Worm (Caenorhabditis elegans): ENCODE measurements around the gene F46G11.4.
A peak's percentile ranks its signal among the peaks of the same experiment; 100 is the strongest.

Gene F46G11.4

DNA sequence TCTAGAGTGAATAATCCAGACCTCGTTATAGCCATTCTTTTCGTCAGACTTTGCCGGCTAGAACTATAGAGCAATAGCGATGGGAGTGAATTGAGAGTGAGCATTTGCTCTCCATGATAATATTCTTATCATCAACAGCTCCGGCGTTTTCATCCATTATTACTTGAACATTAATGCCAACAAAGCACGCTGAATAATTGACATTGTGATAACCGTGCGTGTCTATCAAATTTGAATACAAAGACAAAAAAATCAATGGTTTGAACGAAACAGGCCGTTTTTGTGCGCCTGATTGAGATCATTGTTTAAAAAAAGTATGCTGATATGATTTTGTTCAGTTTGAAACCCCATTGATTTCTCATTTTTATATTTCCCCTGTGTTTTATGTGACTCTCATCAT, 41.1 kb upstream of the F46G11.4 start, which contains the start of gene dct-11:
TSS of gene dct-11 (minus strand) at position 136 of the 400 bp plus-strand sequence.
- TF ChIP-seq dox-1 (GFP tag; IDR thresholded peaks at IDR 0.05): peak; percentile 32; the same call in 1 of the 2 replicates
- peak; percentile 23 for TF ChIP-seq ztf-22 (GFP tag; optimal IDR thresholded peaks at IDR 0.05)
- TF ChIP-seq lin-26 (GFP tag; IDR thresholded peaks at IDR 0.05): no peak
- TF ChIP-seq cebp-1 (GFP tag; IDR thresholded peaks at IDR 0.05): no peak
- TF ChIP-seq cebp-1 (tag; optimal IDR thresholded peaks at IDR 0.05): peak; percentile 42
- TF ChIP-seq pha-4 (tag; optimal IDR thresholded peaks at IDR 0.05): peak; percentile 39
- TF ChIP-seq nfya-1 (tag; optimal IDR thresholded peaks at IDR 0.05; ENCODE audit: borderline replicate concordance, insufficient read depth): no peak
- TF ChIP-seq ets-4 (GFP tag; optimal IDR thresholded peaks at IDR 0.05): peak; percentile 6
- TF ChIP-seq nhr-80 (tag; optimal IDR thresholded peaks at IDR 0.05): peak; percentile 94
- TF ChIP-seq let-607 (tag; optimal IDR thresholded peaks at IDR 0.05): peak; percentile 93 to 95
- no peak for TF ChIP-seq lin-54 (GFP tag; optimal IDR thresholded peaks at IDR 0.05)
- no peak for TF ChIP-seq mcd-1 (GFP tag; IDR thresholded peaks at IDR 0.05)

ce11 chrX:5839143-5839542, 40.6 kb upstream of the F46G11.4 start:
- no peak for TF ChIP-seq Y53F4B.3 (GFP tag; IDR thresholded peaks at IDR 0.05)
- TF ChIP-seq F52B5.7 (tag; optimal IDR thresholded peaks at IDR 0.05): no peak
- no peak for TF ChIP-seq B0261.1 (tag; optimal IDR thresholded peaks at IDR 0.05)
- no peak for TF ChIP-seq dpl-1 (GFP tag; optimal IDR thresholded peaks at IDR 0.05)
- no peak for TF ChIP-seq F49E8.2 (tag; optimal IDR thresholded peaks at IDR 0.05; ENCODE audit: insufficient read depth)
- TF ChIP-seq ztf-18 (tag; optimal IDR thresholded peaks at IDR 0.05): no peak
- no peak for TF ChIP-seq sptf-2 (GFP tag; optimal IDR thresholded peaks at IDR 0.05)
- TF ChIP-seq F57C9.4 (tag; optimal IDR thresholded peaks at IDR 0.05): no peak
- TF ChIP-seq hrde-1 (tag; optimal IDR thresholded peaks at IDR 0.05; ENCODE audit: borderline replicate concordance): no peak
- no peak for TF ChIP-seq ceh-91 (GFP tag; IDR thresholded peaks at IDR 0.05)
- TF ChIP-seq snpc-3.4 (tag; optimal IDR thresholded peaks at IDR 0.05): no peak
- no peak for TF ChIP-seq madf-8 (GFP tag; conservative IDR thresholded peaks at IDR 0.05)
- TF ChIP-seq cebp-1 (GFP tag; IDR thresholded peaks at IDR 0.05): no peak
- no peak for TF ChIP-seq cebp-1 (tag; optimal IDR thresholded peaks at IDR 0.05)
- no peak for TF ChIP-seq akir-1 (GFP tag; optimal IDR thresholded peaks at IDR 0.05)
- no peak for TF ChIP-seq F33H1.4 (GFP tag; IDR thresholded peaks at IDR 0.05)
- TF ChIP-seq sdz-38 (tag; optimal IDR thresholded peaks at IDR 0.05): no peak
- no peak for TF ChIP-seq efl-1 (GFP tag; optimal IDR thresholded peaks at IDR 0.05)
- TF ChIP-seq chd-7 (tag; optimal IDR thresholded peaks at IDR 0.05): no peak
- no peak for TF ChIP-seq lin-54 (GFP tag; optimal IDR thresholded peaks at IDR 0.05)

ce11 chrX:5837035-5837434, 38.4 kb upstream of the F46G11.4 start:
- TF ChIP-seq lsy-27 (tag; optimal IDR thresholded peaks at IDR 0.05; ENCODE audit: borderline replicate concordance, insufficient read depth): no peak
- TF ChIP-seq F10E7.11 (tag; optimal IDR thresholded peaks at IDR 0.05): no peak
- no peak for TF ChIP-seq nhr-179 (tag; optimal IDR thresholded peaks at IDR 0.05)
- TF ChIP-seq snpc-1.3 (tag; optimal IDR thresholded peaks at IDR 0.05; ENCODE audit: insufficient read depth): no peak
- no peak for TF ChIP-seq aptf-3 (GFP tag; IDR thresholded peaks at IDR 0.05)
- TF ChIP-seq madf-6 (GFP tag; IDR thresholded peaks at IDR 0.05): no peak
- no peak for TF ChIP-seq ama-1 (optimal IDR thresholded peaks at IDR 0.05)
- no peak for TF ChIP-seq ama-1 (GFP tag; optimal IDR thresholded peaks at IDR 0.05)
- no peak for TF ChIP-seq Y67H2A.10 (GFP tag; conservative IDR thresholded peaks at IDR 0.05)

Measured in whole organism, young adult.